Fruit fly (Drosophila melanogaster) whole organism, adult: ENCODE measurements around the gene CG33301.

ENCODE experiments used
- CG11617 ChIP-seq: fragments of 200-800 bp; sonication (Bioruptor generic); optimal IDR thresholded peaks from 2 replicates; lab custom pipeline; 2017; ENCODE audit warnings: mild to moderate bottlenecking, missing biosample characterization, missing genetic modification reagents, missing genetic modification characterization
- CG14711 ChIP-seq: fragments of 200-800 bp; sonication (Bioruptor generic); optimal IDR thresholded peaks from 2 replicates; lab custom pipeline; 2018; ENCODE audit warnings: missing biosample characterization, mild to moderate bottlenecking, missing genetic modification characterization, moderate library complexity
- CG1620 ChIP-seq: fragments of 200-800 bp; sonication (Bioruptor generic); optimal IDR thresholded peaks from 2 replicates; lab custom pipeline; 2016; ENCODE audit warnings: missing biosample characterization, missing genetic modification characterization
- CG33017 ChIP-seq: fragments of 200-800 bp; sonication (Bioruptor generic); optimal IDR thresholded peaks from 2 replicates; lab custom pipeline; 2018; ENCODE audit warnings: missing biosample characterization, mild to moderate bottlenecking, missing genetic modification characterization, moderate library complexity
- CG5204 ChIP-seq: fragments of 200-800 bp; sonication (Bioruptor generic); optimal IDR thresholded peaks from 2 replicates; lab custom pipeline; 2016; ENCODE audit warnings: missing biosample characterization, missing genetic modification characterization
- Clk ChIP-seq: fragments of 200-800 bp; sonication (Bioruptor generic); optimal IDR thresholded peaks from 2 replicates; lab custom pipeline; 2017; ENCODE audit warnings: missing biosample characterization, missing genetic modification characterization
- Hr96 ChIP-seq: fragments of 200-800 bp; sonication (Bioruptor generic); optimal IDR thresholded peaks from 2 replicates; lab custom pipeline; 2016; ENCODE audit warnings: missing biosample characterization, missing genetic modification characterization
- Mnt ChIP-seq: fragments of 200-800 bp; sonication (Bioruptor generic); optimal IDR thresholded peaks from 2 replicates; lab custom pipeline; 2016; ENCODE audit warnings: missing biosample characterization, mild to moderate bottlenecking, missing genetic modification characterization
- bab1 ChIP-seq: fragments of 200-800 bp; sonication (Bioruptor generic); optimal IDR thresholded peaks from 3 replicates; lab custom pipeline; 2019; ENCODE audit warnings: missing biosample characterization, mild to moderate bottlenecking, missing genetic modification characterization, moderate library complexity
- cic ChIP-seq: fragments of 200-800 bp; sonication (Bioruptor generic); optimal IDR thresholded peaks from 2 replicates; lab custom pipeline; 2017; ENCODE audit warnings: missing biosample characterization, mild to moderate bottlenecking, missing genetic modification characterization, moderate library complexity
- cnc ChIP-seq, 2 experiments: fragments of >200 bp; optimal IDR thresholded peaks; 2 replicates each; lab custom pipeline; 2017
- kay ChIP-seq: fragments of 200-800 bp; sonication (Bioruptor generic); peaks from one replicate; lab custom pipeline; 2016; ENCODE audit warnings: missing biosample characterization, missing genetic modification characterization, borderline replicate concordance
- ovo ChIP-seq: fragments of 200-800 bp; sonication (Bioruptor generic); optimal IDR thresholded peaks from 2 replicates; lab custom pipeline; 2016; ENCODE audit warnings: missing biosample characterization, missing genetic modification characterization
- pad ChIP-seq: fragments of 200-800 bp; sonication (Bioruptor generic); optimal IDR thresholded peaks from 3 replicates; lab custom pipeline; 2017; ENCODE audit warnings: missing biosample characterization, missing genetic modification characterization, mild to moderate bottlenecking, moderate library complexity, missing genetic modification reagents

dm6 chr2L:10096127-10096526, 46.7 kb downstream of the CG33301 start:
- no peak for TF ChIP-seq CG14711
- no peak for TF ChIP-seq CG33017 (tag; lab: Kevin White, UChicago)
- TF ChIP-seq CG5204 (GFP tag; lab: Kevin White, UChicago) = no peak
- TF ChIP-seq bab1 = no peak
- no peak for TF ChIP-seq Clk (GFP tag; lab: Kevin White, UChicago)
- TF ChIP-seq cnc (optimal IDR thresholded peaks at IDR 0.05; lab: Kevin White, UChicago) = no peak
- no peak for TF ChIP-seq CG1620 (GFP tag; lab: Kevin White, UChicago)
- no peak for TF ChIP-seq CG11617 (GFP tag; lab: Kevin White, UChicago)
- no peak for TF ChIP-seq pad (GFP tag; lab: Kevin White, UChicago)
- TF ChIP-seq ovo = no peak
- no peak for TF ChIP-seq Mnt (GFP tag; lab: Kevin White, UChicago)
- no peak for TF ChIP-seq cic (GFP tag; lab: Kevin White, UChicago)
- no peak for TF ChIP-seq kay
- TF ChIP-seq Hr96 = no peak
